Worm (Caenorhabditis elegans) whole organism, L2 larva: ENCODE data around the gene F28G4.2.

Experiments used
- gmeb-1 ChIP-seq: fragments of 150-350 bp; optimal IDR thresholded peaks from 2 replicates; lab custom pipeline; 2014; ENCODE audit warnings: missing biosample characterization, missing genetic modification characterization
- nhr-237 ChIP-seq: fragments of 150-350 bp; optimal IDR thresholded peaks from 2 replicates; lab custom pipeline; 2014; ENCODE audit warnings: missing biosample characterization, missing genetic modification characterization
- nhr-77 ChIP-seq: fragments of 150-350 bp; optimal IDR thresholded peaks from 2 replicates; lab custom pipeline; 2014; ENCODE audit warnings: missing biosample characterization, missing genetic modification characterization
- sma-3 ChIP-seq: sonication (generic microtip); optimal IDR thresholded peaks from 2 replicates; lab custom pipeline; 2016; ENCODE audit warnings: missing genetic modification reagents, missing genetic modification characterization, missing compliant biosample characterization
- unc-39 ChIP-seq: fragments of 150-350 bp; optimal IDR thresholded peaks from 2 replicates; lab custom pipeline; 2014; ENCODE audit warnings: missing biosample characterization, missing genetic modification characterization
- unc-55 ChIP-seq: fragments of 150-350 bp; sonication (generic microtip); optimal IDR thresholded peaks from 3 replicates; lab custom pipeline; 2014; ENCODE audit warnings: missing biosample characterization, missing genetic modification reagents, missing genetic modification characterization
- unc-62 ChIP-seq: fragments of 150-350 bp; optimal IDR thresholded peaks from 2 replicates; lab custom pipeline; 2014; ENCODE audit warnings: missing biosample characterization, missing genetic modification reagents, missing genetic modification characterization

ce11 chrV:16297070-16297469 is 14.9 kb upstream of the F28G4.2 start, which contains the start of gene srbc-83:
- TF ChIP-seq nhr-237 (tag; lab: Kevin White, UChicago) (no peak), sma-3 (GFP tag; lab: Kevin White, UChicago) (no peak), unc-55 (no peak), unc-62 (no peak), gmeb-1 (tag; lab: Kevin White, UChicago) (no peak), nhr-77 (tag; lab: Kevin White, UChicago) (no peak), unc-39 (no peak)
